Worm (Caenorhabditis elegans) whole organism, late embryonic: ENCODE data around the gene fbxb-79.

Experiments used
- C08G9.2 ChIP-seq: sonication (generic microtip); optimal IDR thresholded peaks from 2 replicates; lab custom pipeline; 2016; ENCODE audit warnings: mild to moderate bottlenecking, missing genetic modification characterization, moderate library complexity, missing compliant biosample characterization
- C38D4.7 ChIP-seq: fragments of 200-800 bp; sonication (Bioruptor generic); optimal IDR thresholded peaks from 2 replicates; lab custom pipeline; 2018; ENCODE audit warnings: mild to moderate bottlenecking, missing genetic modification characterization, moderate library complexity, missing compliant biosample characterization
- F13H6.1 ChIP-seq: sonication (generic microtip); optimal IDR thresholded peaks from 2 replicates; lab custom pipeline; 2016; ENCODE audit warnings: missing genetic modification characterization, missing compliant biosample characterization
- K02D7.2 ChIP-seq: sonication (generic microtip); optimal IDR thresholded peaks from 2 replicates; lab custom pipeline; 2017; ENCODE audit warnings: mild to moderate bottlenecking, missing genetic modification characterization, missing compliant biosample characterization
- K09A11.1 ChIP-seq: sonication (generic microtip); optimal IDR thresholded peaks from 2 replicates; lab custom pipeline; 2017; ENCODE audit warnings: antibody characterized with exemption, mild to moderate bottlenecking, missing genetic modification characterization, missing compliant biosample characterization; ENCODE audit not compliant: insufficient read depth
- T23F11.4 ChIP-seq: fragments of 200-800 bp; sonication (Bioruptor generic); optimal IDR thresholded peaks from 2 replicates; lab custom pipeline; 2018; ENCODE audit warnings: mild to moderate bottlenecking, missing genetic modification characterization, missing compliant biosample characterization
- ceh-18 ChIP-seq: sonication (generic microtip); optimal IDR thresholded peaks from 2 replicates; lab custom pipeline; 2016; ENCODE audit warnings: missing genetic modification characterization, missing compliant biosample characterization
- ceh-22 ChIP-seq: sonication (generic microtip); optimal IDR thresholded peaks from 2 replicates; lab custom pipeline; 2017; ENCODE audit warnings: missing biosample characterization, missing genetic modification characterization
- ceh-31 ChIP-seq: sonication (generic microtip); optimal IDR thresholded peaks from 2 replicates; lab custom pipeline; 2016; ENCODE audit warnings: missing genetic modification characterization, missing compliant biosample characterization
- ceh-34 ChIP-seq: sonication (generic microtip); optimal IDR thresholded peaks from 2 replicates; lab custom pipeline; 2016; ENCODE audit warnings: mild to moderate bottlenecking, missing genetic modification characterization, missing compliant biosample characterization
- ceh-45 ChIP-seq: fragments of 200-800 bp; sonication (Bioruptor generic); IDR thresholded peaks from 2 replicates; pipeline ENCODE4 v1.3.6; 2022; ENCODE audit warnings: missing genetic modification reagents, missing genetic modification characterization, missing compliant biosample characterization
- ceh-48 ChIP-seq: sonication (generic microtip); optimal IDR thresholded peaks from 2 replicates; lab custom pipeline; 2016; ENCODE audit warnings: missing genetic modification characterization, inconsistent platforms, missing compliant biosample characterization
- dve-1 ChIP-seq: sonication (generic microtip); optimal IDR thresholded peaks from 2 replicates; lab custom pipeline; 2017; ENCODE audit warnings: antibody characterized with exemption, mild to moderate bottlenecking, missing genetic modification characterization, missing compliant biosample characterization
- elt-2 ChIP-seq: sonication (generic microtip); optimal IDR thresholded peaks from 2 replicates; lab custom pipeline; 2016; ENCODE audit warnings: missing genetic modification reagents, missing genetic modification characterization, missing compliant biosample characterization
- elt-4 ChIP-seq: sonication (generic microtip); optimal IDR thresholded peaks from 2 replicates; lab custom pipeline; 2016; ENCODE audit warnings: missing genetic modification characterization, missing compliant biosample characterization
- eyg-1 ChIP-seq: sonication (generic microtip); optimal IDR thresholded peaks from 2 replicates; lab custom pipeline; 2016; ENCODE audit warnings: missing genotype, missing genetic modification characterization, missing compliant biosample characterization
- fkh-6 ChIP-seq: sonication (generic microtip); optimal IDR thresholded peaks from 2 replicates; lab custom pipeline; 2016; ENCODE audit warnings: missing genetic modification characterization, missing compliant biosample characterization
- gmeb-2 ChIP-seq: sonication (generic microtip); optimal IDR thresholded peaks from 2 replicates; lab custom pipeline; 2016; ENCODE audit warnings: missing genetic modification characterization, inconsistent platforms, missing compliant biosample characterization
- hlh-13 ChIP-seq: fragments of 200-800 bp; sonication (Bioruptor generic); optimal IDR thresholded peaks from 2 replicates; lab custom pipeline; 2018; ENCODE audit warnings: mild to moderate bottlenecking, missing genetic modification characterization, missing compliant biosample characterization
- hlh-8 ChIP-seq: sonication (generic microtip); optimal IDR thresholded peaks from 2 replicates; lab custom pipeline; 2016; ENCODE audit warnings: missing genotype, missing genetic modification characterization, missing compliant biosample characterization
- lin-11 ChIP-seq: fragments of 200-800 bp; sonication (Bioruptor generic); optimal IDR thresholded peaks from 2 replicates; lab custom pipeline; 2018; ENCODE audit warnings: mild to moderate bottlenecking, missing genetic modification characterization, missing compliant biosample characterization
- nfya-1 ChIP-seq: sonication (generic microtip); optimal IDR thresholded peaks from 2 replicates; lab custom pipeline; 2017; ENCODE audit warnings: missing genetic modification characterization, mild to moderate bottlenecking, missing compliant biosample characterization, antibody characterized with exemption, moderate library complexity
- npax-4 ChIP-seq: sonication (generic microtip); optimal IDR thresholded peaks from 2 replicates; lab custom pipeline; 2016; ENCODE audit warnings: missing genetic modification characterization, missing compliant biosample characterization
- pax-1 ChIP-seq: fragments of 150-350 bp; optimal IDR thresholded peaks from 2 replicates; lab custom pipeline; 2014; ENCODE audit warnings: missing biosample characterization, missing genetic modification characterization
- pqm-1 ChIP-seq: sonication (generic microtip); optimal IDR thresholded peaks from 2 replicates; lab custom pipeline; 2016; ENCODE audit warnings: missing genetic modification characterization, missing compliant biosample characterization
- ref-2 ChIP-seq: sonication (generic microtip); optimal IDR thresholded peaks from 2 replicates; lab custom pipeline; 2016; ENCODE audit warnings: missing genetic modification characterization, missing compliant biosample characterization
- rnt-1 ChIP-seq: sonication (generic microtip); optimal IDR thresholded peaks from 2 replicates; lab custom pipeline; 2016; ENCODE audit warnings: missing genetic modification characterization, missing compliant biosample characterization
- sdc-2 ChIP-seq: sonication (generic microtip); optimal IDR thresholded peaks from 2 replicates; lab custom pipeline; 2016; ENCODE audit warnings: missing genotype, missing genetic modification characterization, missing compliant biosample characterization
- sox-4 ChIP-seq: sonication (generic microtip); optimal IDR thresholded peaks from 2 replicates; lab custom pipeline; 2017; ENCODE audit warnings: mild to moderate bottlenecking, missing genetic modification characterization, inconsistent platforms, missing compliant biosample characterization
- tbx-2 ChIP-seq: sonication (generic microtip); optimal IDR thresholded peaks from 2 replicates; lab custom pipeline; 2016; ENCODE audit warnings: missing genetic modification characterization, missing compliant biosample characterization
- unc-3 ChIP-seq, 2 experiments: fragments of 200-800 bp in 1 of 2; sonication (Bioruptor generic) in 1 of 2; sonication (generic microtip) in 1 of 2; conservative IDR thresholded peaks in 1 of 2; optimal IDR thresholded peaks in 1 of 2; 2 replicates each; pipeline versions ENCODE4 v1.3.6 to Lab custom; 2016 to 2022; ENCODE audit warnings: missing compliant biosample characterization in 2 of 2, missing genetic modification characterization in 2 of 2, missing genetic modification reagents in 1 of 2
- unc-42 ChIP-seq: sonication (generic microtip); optimal IDR thresholded peaks from 2 replicates; lab custom pipeline; 2016; ENCODE audit warnings: missing genotype, missing genetic modification characterization, missing compliant biosample characterization
- unc-55 ChIP-seq: sonication (generic microtip); optimal IDR thresholded peaks from 2 replicates; lab custom pipeline; 2017; ENCODE audit warnings: missing biosample characterization, missing genetic modification reagents, missing genetic modification characterization
- unc-86 ChIP-seq: sonication (generic microtip); optimal IDR thresholded peaks from 2 replicates; lab custom pipeline; 2016; ENCODE audit warnings: missing genetic modification characterization, missing compliant biosample characterization
- zip-5 ChIP-seq: sonication (generic microtip); optimal IDR thresholded peaks from 2 replicates; lab custom pipeline; 2016; ENCODE audit warnings: missing genetic modification characterization, missing compliant biosample characterization

The fbxb-79 gene

ce11 chrIV:11154425-11155114 lies 34.7 kb downstream of the fbxb-79 start, which contains the start of gene C08F8.3:
C08F8.3 (plus strand) TSS chrIV:11155044.
- TF ChIP-seq nfya-1 (tag; lab: Kevin White, UChicago) = peak; percentile 37

ce11 chrIV:11150844-11151243 lies 38.5 kb downstream of the fbxb-79 start, which contains the start of gene C08F8.2:
C08F8.2 (plus strand) TSS chrIV:11150997.
- TF ChIP-seq lin-11 (tag; lab: Kevin White, UChicago) = no peak
- no peak for TF ChIP-seq C08G9.2
- no peak for TF ChIP-seq ceh-48
- TF ChIP-seq K02D7.2 (tag; lab: Kevin White, UChicago) = no peak
- no peak for TF ChIP-seq K09A11.1 (tag; lab: Kevin White, UChicago)
- TF ChIP-seq C38D4.7 (GFP tag; lab: Kevin White, UChicago) = no peak
- TF ChIP-seq hlh-13 (GFP tag; lab: Kevin White, UChicago) = no peak
- TF ChIP-seq ceh-31 = no peak
- no peak for TF ChIP-seq sox-4 (tag; lab: Kevin White, UChicago)
- TF ChIP-seq unc-86 (tag; lab: Kevin White, UChicago) = no peak
- no peak for TF ChIP-seq npax-4 (tag; lab: Kevin White, UChicago)
- TF ChIP-seq sdc-2 (tag; lab: Kevin White, UChicago) = no peak
- no peak for TF ChIP-seq elt-4 (tag; lab: Kevin White, UChicago)
- no peak for TF ChIP-seq ceh-45
- no peak for TF ChIP-seq ceh-18 (tag; lab: Kevin White, UChicago)
- TF ChIP-seq hlh-8 = no peak

ce11 chrIV:11149454-11150163 lies 39.7 kb downstream of the fbxb-79 start, which contains the start of the genes F01G4.6 and pfd-1:
F01G4.6 (minus strand) TSS chrIV:11149504.
pfd-1 (plus strand) TSS chrIV:11150113.
- TF ChIP-seq zip-5 (no peak), gmeb-2 (tag; lab: Kevin White, UChicago) (peak; percentile 12), ceh-34 (tag; lab: Kevin White, UChicago) (peak; percentile 14), rnt-1 (tag; lab: Kevin White, UChicago) (peak; percentile 3), T23F11.4 (no peak), pax-1 (tag; lab: Kevin White, UChicago) (peak; percentile 66), ceh-22 (tag; lab: Kevin White, UChicago) (no peak), ceh-18 (tag; lab: Kevin White, UChicago) (peak; percentile 39), elt-2 (tag; lab: Kevin White, UChicago) (peak; percentile 48), F13H6.1 (peak; percentile 11), pqm-1 (tag; lab: Kevin White, UChicago) (no peak), unc-42 (tag; lab: Kevin White, UChicago) (peak; percentile 46), nfya-1 (tag; lab: Kevin White, UChicago) (peak; percentile 90), ceh-45 (no peak), fkh-6 (tag; lab: Kevin White, UChicago) (no peak), ceh-31 (peak; percentile 50), unc-3 (GFP tag; conservative IDR thresholded peaks at IDR 0.05; lab: Robert Waterston, UW) (peak; percentile 29; the same call in 1 of the 2 replicates), unc-3 (tag; optimal IDR thresholded peaks at IDR 0.05; lab: Kevin White, UChicago) (no peak), unc-55 (GFP tag; lab: Kevin White, UChicago) (peak; percentile 37), eyg-1 (tag; lab: Kevin White, UChicago) (no peak), ref-2 (tag; lab: Kevin White, UChicago) (peak; percentile 25), tbx-2 (tag; lab: Kevin White, UChicago) (peak; percentile 44), dve-1 (tag; lab: Kevin White, UChicago) (peak; percentile 54)
- TF ChIP-seq, all 69 proteins: peak for 15
